Worm (Caenorhabditis elegans) whole organism, L2 larva: Measurements from ENCODE around the gene smoc-1.

Experiments
- C34F6.9 ChIP-seq: fragments of 150-350 bp; optimal IDR thresholded peaks from 2 replicates; lab custom pipeline; 2014; ENCODE audit warnings: missing biosample characterization, missing genetic modification characterization
- F13H6.1 ChIP-seq: sonication (generic microtip); optimal IDR thresholded peaks from 2 replicates; lab custom pipeline; 2016; ENCODE audit warnings: missing genetic modification characterization, missing compliant biosample characterization
- R02D3.7 ChIP-seq: fragments of 150-350 bp; optimal IDR thresholded peaks from 2 replicates; lab custom pipeline; 2014; ENCODE audit warnings: missing biosample characterization, missing genetic modification characterization
- Y55F3AM.14 ChIP-seq: fragments of 200-800 bp; sonication (Bioruptor generic); optimal IDR thresholded peaks from 2 replicates; lab custom pipeline; 2018; ENCODE audit warnings: mild to moderate bottlenecking, missing genetic modification characterization, missing compliant biosample characterization
- ZK546.5 ChIP-seq: sonication (generic microtip); optimal IDR thresholded peaks from 2 replicates; lab custom pipeline; 2017; ENCODE audit warnings: missing biosample characterization, missing genetic modification characterization
- alr-1 ChIP-seq: fragments of 150-350 bp; optimal IDR thresholded peaks from 2 replicates; lab custom pipeline; 2014; ENCODE audit warnings: missing biosample characterization, missing genetic modification characterization
- aly-2 ChIP-seq: fragments of 150-350 bp; optimal IDR thresholded peaks from 2 replicates; lab custom pipeline; 2014; ENCODE audit warnings: missing biosample characterization, missing genetic modification characterization
- ama-1 ChIP-seq: fragments of 150-350 bp; optimal IDR thresholded peaks from 2 replicates; lab custom pipeline; 2018; ENCODE audit warnings: inconsistent platforms
- blmp-1 ChIP-seq: sonication (generic microtip); optimal IDR thresholded peaks from 2 replicates; lab custom pipeline; 2017; ENCODE audit warnings: missing genetic modification characterization, mild to moderate bottlenecking, missing compliant biosample characterization, antibody characterized with exemption, moderate library complexity; ENCODE audit not compliant: insufficient read depth
- ceh-82 ChIP-seq: fragments of 150-350 bp; optimal IDR thresholded peaks from 2 replicates; lab custom pipeline; 2014; ENCODE audit warnings: missing biosample characterization, missing genetic modification characterization
- crh-2 ChIP-seq: sonication (generic microtip); optimal IDR thresholded peaks from 2 replicates; lab custom pipeline; 2017; ENCODE audit warnings: missing biosample characterization, missing genetic modification characterization
- dmd-4 ChIP-seq: sonication (generic microtip); optimal IDR thresholded peaks from 2 replicates; lab custom pipeline; 2017; ENCODE audit warnings: missing biosample characterization, missing genetic modification characterization
- egl-27 ChIP-seq: sonication (generic microtip); optimal IDR thresholded peaks from 3 replicates; lab custom pipeline; 2017; ENCODE audit warnings: missing biosample characterization, missing genetic modification reagents, missing genetic modification characterization
- elt-1 ChIP-seq: fragments of 150-350 bp; optimal IDR thresholded peaks from 2 replicates; lab custom pipeline; 2014; ENCODE audit warnings: missing biosample characterization, missing genetic modification characterization
- elt-3 ChIP-seq: sonication (generic microtip); optimal IDR thresholded peaks from 2 replicates; lab custom pipeline; 2017; ENCODE audit warnings: missing biosample characterization, missing genetic modification characterization
- fos-1 ChIP-seq: fragments of 150-350 bp; optimal IDR thresholded peaks from 2 replicates; lab custom pipeline; 2014; ENCODE audit warnings: missing biosample characterization, missing genetic modification characterization
- gmeb-1 ChIP-seq: fragments of 150-350 bp; optimal IDR thresholded peaks from 2 replicates; lab custom pipeline; 2014; ENCODE audit warnings: missing biosample characterization, missing genetic modification characterization
- lin-11 ChIP-seq: fragments of 150-350 bp; sonication (generic microtip); optimal IDR thresholded peaks from 2 replicates; lab custom pipeline; 2014; ENCODE audit warnings: missing biosample characterization, missing genetic modification characterization, inconsistent platforms, mixed read lengths
- lin-13 ChIP-seq: fragments of 150-350 bp; optimal IDR thresholded peaks from 2 replicates; lab custom pipeline; 2014; ENCODE audit warnings: missing biosample characterization, missing genetic modification reagents, missing genetic modification characterization
- lin-39 ChIP-seq: fragments of 150-350 bp; optimal IDR thresholded peaks from 2 replicates; lab custom pipeline; 2014; ENCODE audit warnings: missing biosample characterization, missing genetic modification reagents, missing genetic modification characterization
- lsy-2 ChIP-seq, 2 experiments: fragments of 150-350 bp in 1 of 2; sonication (generic microtip) in 1 of 2; optimal IDR thresholded peaks; 2 replicates each; lab custom pipeline; 2014 to 2017; ENCODE audit warnings: missing biosample characterization in 2 of 2, missing genetic modification characterization in 2 of 2
- mab-5 ChIP-seq: fragments of 150-350 bp; optimal IDR thresholded peaks from 2 replicates; lab custom pipeline; 2014; ENCODE audit warnings: missing biosample characterization, missing genetic modification characterization
- mbf-1 ChIP-seq: sonication (generic microtip); optimal IDR thresholded peaks from 2 replicates; lab custom pipeline; 2017; ENCODE audit warnings: missing biosample characterization, missing genetic modification characterization
- mdl-1 ChIP-seq, 2 experiments: fragments of 150-350 bp in 1 of 2; sonication (generic microtip) in 1 of 2; optimal IDR thresholded peaks; 2 replicates each; lab custom pipeline; 2017; ENCODE audit warnings: missing biosample characterization in 2 of 2, missing genetic modification characterization in 2 of 2
- nhr-10 ChIP-seq: sonication (generic microtip); optimal IDR thresholded peaks from 2 replicates; lab custom pipeline; 2017; ENCODE audit warnings: missing biosample characterization, missing genetic modification characterization
- nhr-11 ChIP-seq: fragments of 150-350 bp; optimal IDR thresholded peaks from 2 replicates; lab custom pipeline; 2014; ENCODE audit warnings: missing biosample characterization, missing genetic modification characterization
- nhr-12 ChIP-seq: fragments of 150-350 bp; optimal IDR thresholded peaks from 2 replicates; lab custom pipeline; 2014; ENCODE audit warnings: missing biosample characterization, missing genetic modification characterization
- nhr-129 ChIP-seq: fragments of 150-350 bp; optimal IDR thresholded peaks from 2 replicates; lab custom pipeline; 2014; ENCODE audit warnings: missing biosample characterization, missing genetic modification characterization
- nhr-21 ChIP-seq: fragments of 150-350 bp; optimal IDR thresholded peaks from 2 replicates; lab custom pipeline; 2014; ENCODE audit warnings: missing biosample characterization, missing genetic modification characterization
- nhr-23 ChIP-seq: fragments of 150-350 bp; optimal IDR thresholded peaks from 2 replicates; lab custom pipeline; 2014; ENCODE audit warnings: missing biosample characterization, missing genetic modification reagents, missing genetic modification characterization
- nhr-237 ChIP-seq: fragments of 150-350 bp; optimal IDR thresholded peaks from 2 replicates; lab custom pipeline; 2014; ENCODE audit warnings: missing biosample characterization, missing genetic modification characterization
- nhr-25 ChIP-seq: fragments of 150-350 bp; sonication (generic microtip); optimal IDR thresholded peaks from 3 replicates; lab custom pipeline; 2014; ENCODE audit warnings: missing biosample characterization, missing genetic modification characterization
- nhr-77 ChIP-seq: fragments of 150-350 bp; optimal IDR thresholded peaks from 2 replicates; lab custom pipeline; 2014; ENCODE audit warnings: missing biosample characterization, missing genetic modification characterization
- sem-4 ChIP-seq: fragments of 150-350 bp; optimal IDR thresholded peaks from 2 replicates; lab custom pipeline; 2014; ENCODE audit warnings: missing biosample characterization, missing genetic modification reagents, missing genetic modification characterization
- skn-1 ChIP-seq: sonication (generic microtip); optimal IDR thresholded peaks from 2 replicates; lab custom pipeline; 2017; ENCODE audit warnings: missing biosample characterization, missing genetic modification characterization
- sma-3 ChIP-seq: sonication (generic microtip); optimal IDR thresholded peaks from 2 replicates; lab custom pipeline; 2016; ENCODE audit warnings: missing genetic modification reagents, missing genetic modification characterization, missing compliant biosample characterization
- sma-9 ChIP-seq, 2 experiments: fragments of 150-350 bp in 1 of 2; sonication (generic microtip) in 1 of 2; optimal IDR thresholded peaks; 2 replicates each; lab custom pipeline; 2014 to 2016; ENCODE audit warnings: missing genetic modification characterization in 2 of 2, mild to moderate bottlenecking in 1 of 2, missing biosample characterization in 1 of 2, missing compliant biosample characterization in 1 of 2, missing genetic modification reagents in 1 of 2, moderate library complexity in 1 of 2
- snpc-4 ChIP-seq: fragments of 150-350 bp; optimal IDR thresholded peaks from 2 replicates; lab custom pipeline; 2014; ENCODE audit warnings: missing biosample characterization, missing genetic modification characterization
- unc-39 ChIP-seq: fragments of 150-350 bp; optimal IDR thresholded peaks from 2 replicates; lab custom pipeline; 2014; ENCODE audit warnings: missing biosample characterization, missing genetic modification characterization
- zag-1 ChIP-seq: fragments of 150-350 bp; optimal IDR thresholded peaks from 2 replicates; lab custom pipeline; 2014; ENCODE audit warnings: missing biosample characterization, missing genetic modification characterization
- ztf-1 ChIP-seq: fragments of 200-800 bp; sonication (Bioruptor generic); conservative IDR thresholded peaks from 2 replicates; pipeline ENCODE4 v1.3.6; 2022; ENCODE audit warnings: missing genetic modification characterization, missing compliant biosample characterization
- ztf-11 ChIP-seq: sonication (generic microtip); optimal IDR thresholded peaks from 2 replicates; lab custom pipeline; 2017; ENCODE audit warnings: missing biosample characterization, missing genetic modification characterization
- ztf-4 ChIP-seq: fragments of 150-350 bp; optimal IDR thresholded peaks from 2 replicates; lab custom pipeline; 2014; ENCODE audit warnings: missing biosample characterization, missing genetic modification characterization

smoc-1 gene

ce11 chrV:11732049-11732448 is 25.4 kb upstream of the smoc-1 start:
- no peak for TF ChIP-seq Y55F3AM.14 (GFP tag; lab: Kevin White, UChicago)
- no peak for TF ChIP-seq R02D3.7 (tag; lab: Kevin White, UChicago)
- no peak for TF ChIP-seq blmp-1 (tag; lab: Kevin White, UChicago)
- TF ChIP-seq fos-1, result no peak
- no peak for TF ChIP-seq zag-1
- no peak for TF ChIP-seq dmd-4 (tag; lab: Kevin White, UChicago)

- TF ChIP-seq ztf-1 (GFP tag; lab: Robert Waterston, UW) (no peak), aly-2 (tag; lab: Kevin White, UChicago) (no peak), sma-3 (GFP tag; lab: Kevin White, UChicago) (peak; percentile 54), mdl-1 (tag; optimal IDR thresholded peaks at IDR 0.05; lab: Kevin White, UChicago) (no peak), ZK546.5 (tag; lab: Kevin White, UChicago) (no peak), lin-39 (tag; lab: Kevin White, UChicago) (no peak), crh-2 (tag; lab: Kevin White, UChicago) (peak; percentile 47), blmp-1 (tag; lab: Kevin White, UChicago) (no peak), ztf-11 (tag; lab: Kevin White, UChicago) (no peak), nhr-21 (peak; percentile 40), fos-1 (peak; percentile 38), lsy-2 (tag; optimal IDR thresholded peaks at IDR 0.05; lab: Kevin White, UChicago) (peak; percentile 25 to 78), ama-1 (no peak), elt-3 (tag; lab: Kevin White, UChicago) (no peak), nhr-25 (tag; lab: Kevin White, UChicago) (peak; percentile 39), Y55F3AM.14 (GFP tag; lab: Kevin White, UChicago) (no peak), nhr-11 (tag; lab: Kevin White, UChicago) (no peak), nhr-12 (tag; lab: Kevin White, UChicago) (no peak), C34F6.9 (tag; lab: Kevin White, UChicago) (no peak), mab-5 (tag; lab: Kevin White, UChicago) (no peak), nhr-77 (no peak), nhr-129 (tag; lab: Kevin White, UChicago) (no peak), skn-1 (tag; lab: Kevin White, UChicago) (no peak), gmeb-1 (tag; lab: Kevin White, UChicago) (peak; percentile 95), lin-11 (tag; lab: Kevin White, UChicago) (peak; percentile 56), sem-4 (no peak), dmd-4 (tag; lab: Kevin White, UChicago) (no peak), unc-39 (tag; lab: Kevin White, UChicago) (no peak), alr-1 (no peak), F13H6.1 (tag; lab: Kevin White, UChicago) (peak; percentile 50), sma-9 (GFP tag; optimal IDR thresholded peaks at IDR 0.05; lab: Kevin White, UChicago) (peak; percentile 60), sma-9 (tag; optimal IDR thresholded peaks at IDR 0.05; lab: Kevin White, UChicago) (no peak), R02D3.7 (tag; lab: Kevin White, UChicago) (no peak), nhr-23 (tag; lab: Kevin White, UChicago) (no peak), elt-1 (no peak), snpc-4 (tag; lab: Kevin White, UChicago) (no peak), mbf-1 (tag; lab: Kevin White, UChicago) (no peak), nhr-10 (no peak), zag-1 (no peak), nhr-237 (tag; lab: Kevin White, UChicago) (no peak), ceh-82 (tag; lab: Kevin White, UChicago) (no peak), lin-13 (GFP tag; lab: Kevin White, UChicago) (peak; percentile 36), egl-27 (no peak), ztf-4 (tag; lab: Kevin White, UChicago) (no peak)
- TF ChIP-seq, all 48 proteins: peak for 11
Measured at ce11 chrV:11733460-11733859, 24.0 kb upstream of the smoc-1 start, which contains the start of gene npp-22. TSS of gene npp-22 (minus strand) at chrV:11733472.
